Worm (Caenorhabditis elegans) whole organism, L1 larva: ENCODE results near the gene F59B10.6.

Source experiments
- C16A3.4 ChIP-seq: fragments of 150-350 bp; optimal IDR thresholded peaks from 2 replicates; lab custom pipeline; 2014; ENCODE audit warnings: missing biosample characterization, missing genetic modification characterization
- C34B4.2 ChIP-seq: sonication (generic microtip); optimal IDR thresholded peaks from 2 replicates; lab custom pipeline; 2017; ENCODE audit warnings: mild to moderate bottlenecking, missing genetic modification characterization, missing compliant biosample characterization
- F16B12.6 ChIP-seq: fragments of 150-350 bp; optimal IDR thresholded peaks from 2 replicates; lab custom pipeline; 2014; ENCODE audit warnings: missing biosample characterization, missing genetic modification characterization
- aha-1 ChIP-seq: fragments of 150-350 bp; optimal IDR thresholded peaks from 2 replicates; lab custom pipeline; 2014; ENCODE audit warnings: missing biosample characterization, missing genetic modification characterization
- ama-1 ChIP-seq: fragments of 150-350 bp; optimal IDR thresholded peaks from 2 replicates; lab custom pipeline; 2014
- blmp-1 ChIP-seq: fragments of 150-350 bp; optimal IDR thresholded peaks from 2 replicates; lab custom pipeline; 2014; ENCODE audit warnings: missing biosample characterization, missing genetic modification characterization
- ceh-8 ChIP-seq: fragments of 200-800 bp; sonication (Bioruptor generic); optimal IDR thresholded peaks from 2 replicates; lab custom pipeline; 2018; ENCODE audit warnings: mild to moderate bottlenecking, missing genetic modification characterization, moderate library complexity, missing compliant biosample characterization
- ceh-82 ChIP-seq, 3 experiments: fragments of 150-350 bp in 1 of 3; sonication (generic microtip) in 2 of 3; optimal IDR thresholded peaks; 2 replicates each; lab custom pipeline; 2014 to 2017; ENCODE audit warnings: missing biosample characterization in 3 of 3, missing genetic modification characterization in 3 of 3
- ceh-88 ChIP-seq: fragments of 200-800 bp; sonication (Bioruptor generic); IDR thresholded peaks from 2 replicates; pipeline ENCODE4 v1.3.6; 2022; ENCODE audit warnings: missing genetic modification characterization, missing compliant biosample characterization
- ces-1 ChIP-seq: fragments of 150-350 bp; optimal IDR thresholded peaks from 2 replicates; lab custom pipeline; 2014; ENCODE audit warnings: missing biosample characterization, missing genetic modification reagents, missing genetic modification characterization
- dsc-1 ChIP-seq: sonication (generic microtip); optimal IDR thresholded peaks from 2 replicates; lab custom pipeline; 2016; ENCODE audit warnings: mild to moderate bottlenecking, missing genetic modification characterization, missing compliant biosample characterization
- efl-1 ChIP-seq, 4 experiments: fragments of 150-350 bp; optimal IDR thresholded peaks in 3 of 4; peaks in 1 of 4; 1 replicate in 1 of 4; 2 replicates in 3 of 4; lab custom pipeline; 2014; ENCODE audit warnings: missing biosample characterization in 2 of 4, missing genetic modification characterization in 2 of 4, missing genetic modification reagents in 2 of 4
- efl-3 ChIP-seq: fragments of 200-800 bp; sonication (Bioruptor generic); optimal IDR thresholded peaks from 2 replicates; lab custom pipeline; 2018; ENCODE audit warnings: mild to moderate bottlenecking, missing genetic modification characterization, missing compliant biosample characterization
- elt-3 ChIP-seq, 6 experiments: fragments of 150-350 bp in 1 of 6; sonication (generic microtip); optimal IDR thresholded peaks; 2 replicates each; lab custom pipeline; 2017 to 2018; ENCODE audit warnings: missing biosample characterization in 6 of 6, missing genetic modification characterization in 6 of 6, inconsistent platforms in 1 of 6
- ets-5 ChIP-seq: fragments of 200-800 bp; sonication (Bioruptor generic); IDR thresholded peaks from 2 replicates; pipeline ENCODE4 v1.3.6; 2022; ENCODE audit warnings: missing genetic modification characterization, missing compliant biosample characterization
- fkh-4 ChIP-seq: sonication (generic microtip); optimal IDR thresholded peaks from 2 replicates; lab custom pipeline; 2016; ENCODE audit warnings: missing compliant biosample characterization, missing genetic modification characterization, borderline replicate concordance
- fos-1 ChIP-seq: fragments of 150-350 bp; optimal IDR thresholded peaks from 2 replicates; lab custom pipeline; 2014; ENCODE audit warnings: missing biosample characterization, missing genetic modification characterization
- hlh-17 ChIP-seq: fragments of 200-800 bp; sonication (Bioruptor generic); optimal IDR thresholded peaks from 2 replicates; lab custom pipeline; 2018; ENCODE audit warnings: missing genetic modification characterization, mild to moderate bottlenecking, missing compliant biosample characterization, moderate library complexity, borderline replicate concordance
- hlh-4 ChIP-seq: sonication (generic microtip); optimal IDR thresholded peaks from 2 replicates; lab custom pipeline; 2016; ENCODE audit warnings: mild to moderate bottlenecking, missing genetic modification characterization, missing compliant biosample characterization
- lin-14 ChIP-seq: fragments of 200-800 bp; sonication (Bioruptor generic); optimal IDR thresholded peaks from 2 replicates; lab custom pipeline; 2018; ENCODE audit warnings: mild to moderate bottlenecking, missing genetic modification characterization, moderate library complexity, missing compliant biosample characterization
- lin-35 ChIP-seq, 2 experiments: fragments of 150-350 bp; optimal IDR thresholded peaks; 2 replicates each; lab custom pipeline; 2014; ENCODE audit warnings: missing biosample characterization in 2 of 2, missing genetic modification characterization in 2 of 2, missing genetic modification reagents in 2 of 2
- lin-39 ChIP-seq: fragments of 150-350 bp; optimal IDR thresholded peaks from 2 replicates; lab custom pipeline; 2014; ENCODE audit warnings: missing biosample characterization, missing genetic modification reagents, missing genetic modification characterization
- lir-3 ChIP-seq: sonication (generic microtip); optimal IDR thresholded peaks from 2 replicates; lab custom pipeline; 2016; ENCODE audit warnings: mild to moderate bottlenecking, missing genetic modification characterization, moderate library complexity, missing compliant biosample characterization; ENCODE audit not compliant: poor library complexity
- mab-9 ChIP-seq: fragments of 200-800 bp; sonication (Bioruptor generic); IDR thresholded peaks from 2 replicates; pipeline ENCODE4 v1.3.6; 2022; ENCODE audit warnings: missing genetic modification reagents, missing genetic modification characterization, missing compliant biosample characterization
- mep-1 ChIP-seq: fragments of 150-350 bp; optimal IDR thresholded peaks from 2 replicates; lab custom pipeline; 2014; ENCODE audit warnings: missing biosample characterization, missing genetic modification characterization
- nhr-11 ChIP-seq: fragments of 150-350 bp; optimal IDR thresholded peaks from 2 replicates; lab custom pipeline; 2014; ENCODE audit warnings: missing biosample characterization, missing genetic modification characterization
- nhr-19 ChIP-seq: fragments of 200-800 bp; sonication (Bioruptor generic); conservative IDR thresholded peaks from 2 replicates; pipeline ENCODE4 v1.3.6; 2022; ENCODE audit warnings: missing genetic modification characterization, missing compliant biosample characterization
- nhr-20 ChIP-seq: sonication (generic microtip); optimal IDR thresholded peaks from 2 replicates; lab custom pipeline; 2016; ENCODE audit warnings: mild to moderate bottlenecking, missing genetic modification characterization, missing compliant biosample characterization
- nhr-237 ChIP-seq: fragments of 150-350 bp; optimal IDR thresholded peaks from 2 replicates; lab custom pipeline; 2014; ENCODE audit warnings: missing biosample characterization, missing genetic modification characterization
- nhr-28 ChIP-seq: fragments of 150-350 bp; optimal IDR thresholded peaks from 2 replicates; lab custom pipeline; 2014; ENCODE audit warnings: missing biosample characterization, missing genetic modification characterization
- nhr-47 ChIP-seq: sonication (generic microtip); optimal IDR thresholded peaks from 2 replicates; lab custom pipeline; 2016; ENCODE audit warnings: mild to moderate bottlenecking, missing genetic modification characterization, moderate library complexity, missing compliant biosample characterization
- nhr-71 ChIP-seq: sonication (generic microtip); optimal IDR thresholded peaks from 2 replicates; lab custom pipeline; 2016; ENCODE audit warnings: mild to moderate bottlenecking, missing genetic modification characterization, moderate library complexity, missing compliant biosample characterization
- nhr-76 ChIP-seq: sonication (generic microtip); optimal IDR thresholded peaks from 2 replicates; lab custom pipeline; 2017; ENCODE audit warnings: missing biosample characterization, missing genetic modification characterization
- nhr-77 ChIP-seq: fragments of 150-350 bp; optimal IDR thresholded peaks from 2 replicates; lab custom pipeline; 2014; ENCODE audit warnings: missing biosample characterization, missing genetic modification characterization
- nhr-85 ChIP-seq: sonication (generic microtip); peaks from one replicate; lab custom pipeline; 2016; ENCODE audit warnings: missing genetic modification characterization, inconsistent platforms, missing compliant biosample characterization
- nhr-90 ChIP-seq: sonication (generic microtip); optimal IDR thresholded peaks from 2 replicates; lab custom pipeline; 2016; ENCODE audit warnings: mild to moderate bottlenecking, missing genetic modification characterization, missing compliant biosample characterization; ENCODE audit not compliant: poor library complexity
- snu-23 ChIP-seq: sonication (generic microtip); optimal IDR thresholded peaks from 2 replicates; lab custom pipeline; 2016; ENCODE audit warnings: missing genetic modification characterization, missing compliant biosample characterization
- sox-4 ChIP-seq: sonication (generic microtip); optimal IDR thresholded peaks from 2 replicates; lab custom pipeline; 2016; ENCODE audit warnings: missing genetic modification characterization, missing compliant biosample characterization
- sptf-1 ChIP-seq: fragments of 150-350 bp; optimal IDR thresholded peaks from 2 replicates; lab custom pipeline; 2014; ENCODE audit warnings: missing biosample characterization, missing genetic modification characterization
- sup-37 ChIP-seq: fragments of 200-800 bp; sonication (Bioruptor generic); optimal IDR thresholded peaks from 2 replicates; lab custom pipeline; 2018; ENCODE audit warnings: mild to moderate bottlenecking, missing genetic modification characterization, missing compliant biosample characterization
- swsn-7 ChIP-seq: sonication (generic microtip); optimal IDR thresholded peaks from 2 replicates; lab custom pipeline; 2016; ENCODE audit warnings: missing genetic modification characterization, missing compliant biosample characterization
- unc-130 ChIP-seq: fragments of 150-350 bp; optimal IDR thresholded peaks from 2 replicates; lab custom pipeline; 2017; ENCODE audit warnings: missing biosample characterization, missing genetic modification characterization, inconsistent platforms
- unc-30 ChIP-seq: sonication (generic microtip); optimal IDR thresholded peaks from 2 replicates; lab custom pipeline; 2017; ENCODE audit warnings: missing biosample characterization, missing genetic modification characterization
- unc-62 ChIP-seq: fragments of 150-350 bp; optimal IDR thresholded peaks from 2 replicates; lab custom pipeline; 2014; ENCODE audit warnings: missing biosample characterization, missing genetic modification reagents, missing genetic modification characterization
- vab-15 ChIP-seq: sonication (generic microtip); optimal IDR thresholded peaks from 2 replicates; lab custom pipeline; 2017; ENCODE audit warnings: missing genotype, mild to moderate bottlenecking, missing genetic modification characterization, missing compliant biosample characterization
- zag-1 ChIP-seq: fragments of 150-350 bp; optimal IDR thresholded peaks from 2 replicates; lab custom pipeline; 2014; ENCODE audit warnings: missing biosample characterization, missing genetic modification characterization
- zip-4 ChIP-seq: fragments of 200-800 bp; sonication (Bioruptor generic); optimal IDR thresholded peaks from 2 replicates; lab custom pipeline; 2018; ENCODE audit warnings: mild to moderate bottlenecking, missing genetic modification characterization, moderate library complexity, missing compliant biosample characterization
- ztf-11 ChIP-seq, 2 experiments: sonication (generic microtip); optimal IDR thresholded peaks; 2 replicates each; lab custom pipeline; 2016 to 2017; ENCODE audit warnings: missing genetic modification characterization in 2 of 2, missing biosample characterization in 1 of 2, missing compliant biosample characterization in 1 of 2
- ztf-4 ChIP-seq: fragments of 150-350 bp; optimal IDR thresholded peaks from 2 replicates; lab custom pipeline; 2014; ENCODE audit warnings: missing biosample characterization, missing genetic modification characterization

Gene F59B10.6

DNA sequence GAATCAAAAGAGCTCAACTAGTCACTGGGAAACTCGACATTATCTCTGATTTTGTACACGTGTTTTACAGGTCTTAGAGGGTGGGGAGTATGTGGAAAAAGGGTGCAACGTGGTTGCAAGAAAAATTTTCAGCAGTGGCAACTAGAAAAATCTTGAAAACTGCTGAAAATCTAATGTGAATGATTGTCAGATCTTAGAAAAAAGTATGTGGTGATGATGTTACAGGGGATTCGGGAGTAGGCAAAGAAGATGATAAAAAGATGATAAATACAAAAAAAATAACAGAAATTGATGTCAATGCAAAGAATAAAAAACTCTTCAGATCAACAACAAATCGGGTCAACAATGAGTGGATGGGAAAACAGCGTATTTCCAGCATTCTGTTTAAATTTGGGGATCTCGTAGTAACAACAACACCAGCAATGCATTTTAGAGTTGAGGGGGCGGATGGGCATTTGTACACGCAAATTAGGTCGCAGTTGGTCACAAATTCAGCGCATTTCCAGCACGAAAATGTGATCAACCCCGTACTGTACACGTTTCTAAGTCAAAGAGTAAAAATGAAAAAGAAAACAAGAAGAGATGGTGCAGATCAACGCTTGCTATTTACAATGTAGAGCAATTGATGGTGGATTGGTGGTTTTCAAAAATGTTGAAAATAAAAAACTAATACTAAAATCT is 19.3 kb upstream of the F59B10.6 start:
- TF ChIP-seq unc-130 (tag; lab: Kevin White, UChicago) (no peak), ama-1 (lab: Kevin White, UChicago) (peak; percentile 78), ceh-88 (GFP tag; lab: Robert Waterston, UW) (no peak), nhr-71 (peak; percentile 10), nhr-237 (tag; lab: Kevin White, UChicago) (no peak), nhr-47 (tag; lab: Kevin White, UChicago) (no peak), swsn-7 (tag; lab: Kevin White, UChicago) (no peak), nhr-28 (tag; lab: Kevin White, UChicago) (no peak), efl-3 (GFP tag; lab: Kevin White, UChicago) (no peak), C34B4.2 (tag; lab: Kevin White, UChicago) (no peak), ets-5 (no peak), nhr-76 (tag; lab: Kevin White, UChicago) (no peak), sox-4 (tag; lab: Kevin White, UChicago) (no peak), nhr-19 (GFP tag; lab: Robert Waterston, UW) (no peak), unc-62 (GFP tag; lab: Kevin White, UChicago) (no peak), snu-23 (GFP tag; lab: Kevin White, UChicago) (no peak), lin-35 (GFP tag; optimal IDR thresholded peaks at IDR 0.05; lab: Kevin White, UChicago) (peak in 1 of 2 experiments; percentile 33), efl-1 (optimal IDR thresholded peaks at IDR 0.05; lab: Kevin White, UChicago) (no peak), efl-1 (GFP tag; optimal IDR thresholded peaks at IDR 0.05 in 1 of 2; lab: Kevin White, UChicago) (peak in 1 of 2 experiments; percentile 93), fkh-4 (no peak), F16B12.6 (tag; lab: Kevin White, UChicago) (no peak), vab-15 (tag; lab: Kevin White, UChicago) (no peak), unc-30 (tag; lab: Kevin White, UChicago) (no peak), ztf-11 (tag; optimal IDR thresholded peaks at IDR 0.05; lab: Kevin White, UChicago) (no peak), zip-4 (no peak), nhr-85 (peak; percentile 35), mab-9 (GFP tag; lab: Robert Waterston, UW) (no peak), ztf-4 (tag; lab: Kevin White, UChicago) (peak; percentile 69), ceh-82 (tag; optimal IDR thresholded peaks at IDR 0.05; lab: Kevin White, UChicago) (no peak), blmp-1 (tag; lab: Kevin White, UChicago) (no peak), ceh-8 (GFP tag; lab: Kevin White, UChicago) (peak; percentile 30), fos-1 (tag; lab: Kevin White, UChicago) (no peak), nhr-11 (tag; lab: Kevin White, UChicago) (no peak), elt-3 (tag; optimal IDR thresholded peaks at IDR 0.05; lab: Kevin White, UChicago) (no peak), C16A3.4 (no peak), hlh-4 (no peak), lir-3 (tag; lab: Kevin White, UChicago) (no peak), aha-1 (tag; lab: Kevin White, UChicago) (no peak), hlh-17 (no peak), lin-14 (peak; percentile 3), dsc-1 (tag; lab: Kevin White, UChicago) (no peak), nhr-77 (tag; lab: Kevin White, UChicago) (no peak), mep-1 (tag; lab: Kevin White, UChicago) (peak; percentile 6), lin-39 (tag; lab: Kevin White, UChicago) (no peak), ces-1 (GFP tag; lab: Kevin White, UChicago) (no peak), sup-37 (GFP tag; lab: Kevin White, UChicago) (no peak), nhr-20 (tag; lab: Kevin White, UChicago) (no peak), sptf-1 (tag; lab: Kevin White, UChicago) (no peak), zag-1 (tag; lab: Kevin White, UChicago) (no peak), nhr-90 (tag; lab: Kevin White, UChicago) (no peak)
- TF ChIP-seq, all 84 proteins: peak for 9
